Worm (Caenorhabditis elegans): ENCODE data around the gene K09C6.7.

The K09C6.7 gene

ce11 chrV:801555-802060, 37.3 kb downstream of the K09C6.7 start:
- TF ChIP-seq drap-1 (GFP tag; optimal IDR thresholded peaks at IDR 0.05), result no peak
- TF ChIP-seq elt-1 (tag; optimal IDR thresholded peaks at IDR 0.05; ENCODE audit: borderline replicate concordance, insufficient read depth), result peak; percentile 85

DNA sequence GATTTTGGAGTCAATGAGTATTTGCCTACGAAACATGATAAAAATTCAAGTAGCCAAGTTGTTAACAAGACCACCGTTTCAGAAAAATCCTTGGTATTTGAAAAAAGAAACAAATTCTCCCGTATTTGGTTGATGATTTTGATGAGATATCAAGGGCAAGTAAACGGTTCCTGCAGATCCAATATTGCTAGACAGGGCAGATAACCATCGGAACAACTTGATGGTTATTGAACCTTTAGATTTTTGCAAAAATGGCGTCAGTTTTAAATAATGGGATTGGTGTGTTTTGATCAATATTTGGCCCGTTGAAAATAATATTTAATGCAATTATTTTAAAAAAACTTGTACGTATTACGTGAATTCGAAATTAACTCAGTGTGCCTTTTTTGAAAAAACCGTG, 38.6 kb downstream of the K09C6.7 start:
- TF ChIP-seq elt-1 (tag; optimal IDR thresholded peaks at IDR 0.05; ENCODE audit: borderline replicate concordance, insufficient read depth), result peak; percentile 38
- no peak for TF ChIP-seq mep-1 (tag; optimal IDR thresholded peaks at IDR 0.05)

- TF ChIP-seq ceh-83 (GFP tag; optimal IDR thresholded peaks at IDR 0.05) (no peak), snpc-4 (tag; optimal IDR thresholded peaks at IDR 0.05) (no peak), nhr-237 (tag; optimal IDR thresholded peaks at IDR 0.05) (no peak), sem-2 (GFP tag; optimal IDR thresholded peaks at IDR 0.05) (no peak), ceh-43 (GFP tag; optimal IDR thresholded peaks at IDR 0.05) (no peak), zip-8 (tag; optimal IDR thresholded peaks at IDR 0.05) (no peak), nhr-2 (tag; optimal IDR thresholded peaks at IDR 0.05) (no peak), ceh-39 (tag; optimal IDR thresholded peaks at IDR 0.05) (no peak), nhr-76 (tag; optimal IDR thresholded peaks at IDR 0.05) (no peak), tbx-8 (GFP tag; optimal IDR thresholded peaks at IDR 0.05) (no peak), sptf-1 (tag; optimal IDR thresholded peaks at IDR 0.05) (no peak), unc-62 (GFP tag; optimal IDR thresholded peaks at IDR 0.05) (no peak), pha-4 (tag; optimal IDR thresholded peaks at IDR 0.05) (no peak), unc-120 (tag; optimal IDR thresholded peaks at IDR 0.05; ENCODE audit: poor library complexity, severe bottlenecking) (no peak), lin-13 (tag; optimal IDR thresholded peaks at IDR 0.05) (no peak), drap-1 (GFP tag; optimal IDR thresholded peaks at IDR 0.05) (no peak), ztf-11 (tag; optimal IDR thresholded peaks at IDR 0.05) (no peak), unc-39 (tag; optimal IDR thresholded peaks at IDR 0.05) (no peak)
These were observed 41.6 kb downstream of the K09C6.7 start for ce11 chrV:797241-797640.

DNA sequence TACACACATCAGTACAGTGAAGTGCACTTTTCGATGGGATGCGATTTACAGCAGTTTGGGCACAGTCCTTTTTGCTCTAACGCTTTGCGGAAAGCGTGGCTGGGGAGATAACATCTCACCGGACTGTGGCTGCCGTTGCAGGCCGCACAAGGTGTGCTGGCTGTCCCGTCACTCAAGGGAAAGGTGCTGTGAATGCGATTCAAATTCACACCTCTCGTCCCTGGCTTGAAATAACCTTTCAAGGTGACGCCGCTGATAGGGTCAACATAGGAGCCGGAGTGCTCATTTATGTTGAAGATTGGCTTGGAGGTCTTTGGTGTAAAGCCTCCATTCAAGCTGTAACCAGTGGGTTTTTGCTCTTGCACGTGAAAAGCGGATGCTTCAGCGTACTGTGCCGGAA, 44.8 kb downstream of the K09C6.7 start:
- TF ChIP-seq ceh-83 (GFP tag; optimal IDR thresholded peaks at IDR 0.05), result no peak
- TF ChIP-seq unc-120 (tag; optimal IDR thresholded peaks at IDR 0.05; ENCODE audit: poor library complexity, severe bottlenecking), result no peak
- TF ChIP-seq unc-39 (tag; optimal IDR thresholded peaks at IDR 0.05), result no peak
- TF ChIP-seq unc-62 (GFP tag; optimal IDR thresholded peaks at IDR 0.05), result no peak
- no peak for TF ChIP-seq pha-4 (tag; optimal IDR thresholded peaks at IDR 0.05)
- TF ChIP-seq lin-13 (tag; optimal IDR thresholded peaks at IDR 0.05), result no peak
- no peak for TF ChIP-seq ham-2 (GFP tag; optimal IDR thresholded peaks at IDR 0.05)
- TF ChIP-seq nhr-28 (tag; optimal IDR thresholded peaks at IDR 0.05), result no peak
- TF ChIP-seq hlh-1 (tag; optimal IDR thresholded peaks at IDR 0.05), result no peak
- TF ChIP-seq bed-3 (GFP tag; optimal IDR thresholded peaks at IDR 0.05), result no peak
- TF ChIP-seq flh-1 (GFP tag; optimal IDR thresholded peaks at IDR 0.05), result no peak
- no peak for TF ChIP-seq ztf-11 (tag; optimal IDR thresholded peaks at IDR 0.05)
- TF ChIP-seq drap-1 (GFP tag; optimal IDR thresholded peaks at IDR 0.05), result no peak
- no peak for TF ChIP-seq blmp-1 (tag; optimal IDR thresholded peaks at IDR 0.05)
- TF ChIP-seq ces-1 (GFP tag; optimal IDR thresholded peaks at IDR 0.05), result no peak
- TF ChIP-seq mls-2 (tag; optimal IDR thresholded peaks at IDR 0.05), result no peak
- no peak for TF ChIP-seq sptf-1 (tag; optimal IDR thresholded peaks at IDR 0.05)

Data from whole organism, mixed stage, embryonic.